Fruit fly (Drosophila melanogaster): ENCODE measurements around the gene Or65c.

- no peak for TF ChIP-seq CTCF (optimal IDR thresholded peaks at IDR 0.05)
- TF ChIP-seq CG8478 (optimal IDR thresholded peaks at IDR 0.05) = no peak
Measured at dm6 chr3L:6358501-6358900, 31.1 kb downstream of the Or65c start.
